Fruit fly (Drosophila melanogaster) whole organism, adult: ENCODE results near the gene CG10137.

ENCODE experiments used
- CG11617 ChIP-seq: fragments of 200-800 bp; sonication (Bioruptor generic); optimal IDR thresholded peaks from 2 replicates; lab custom pipeline; 2017; ENCODE audit warnings: mild to moderate bottlenecking, missing biosample characterization, missing genetic modification reagents, missing genetic modification characterization
- CG12768 ChIP-seq: fragments of 200-800 bp; sonication (Bioruptor generic); optimal IDR thresholded peaks from 2 replicates; lab custom pipeline; 2017; ENCODE audit warnings: missing biosample characterization, missing genetic modification characterization, mild to moderate bottlenecking, moderate library complexity, missing genetic modification reagents
- CG14711 ChIP-seq: fragments of 200-800 bp; sonication (Bioruptor generic); optimal IDR thresholded peaks from 2 replicates; lab custom pipeline; 2018; ENCODE audit warnings: missing biosample characterization, mild to moderate bottlenecking, missing genetic modification characterization, moderate library complexity
- CG1620 ChIP-seq: fragments of 200-800 bp; sonication (Bioruptor generic); optimal IDR thresholded peaks from 2 replicates; lab custom pipeline; 2016; ENCODE audit warnings: missing biosample characterization, missing genetic modification characterization
- CG33017 ChIP-seq: fragments of 200-800 bp; sonication (Bioruptor generic); optimal IDR thresholded peaks from 2 replicates; lab custom pipeline; 2018; ENCODE audit warnings: missing biosample characterization, mild to moderate bottlenecking, missing genetic modification characterization, moderate library complexity
- CG5204 ChIP-seq: fragments of 200-800 bp; sonication (Bioruptor generic); optimal IDR thresholded peaks from 2 replicates; lab custom pipeline; 2016; ENCODE audit warnings: missing biosample characterization, missing genetic modification characterization
- CG7045 ChIP-seq: fragments of 200-800 bp; sonication (Bioruptor generic); optimal IDR thresholded peaks from 2 replicates; lab custom pipeline; 2017; ENCODE audit warnings: missing biosample characterization, mild to moderate bottlenecking, missing genetic modification characterization
- CG7101 ChIP-seq: fragments of 200-800 bp; sonication (Bioruptor generic); optimal IDR thresholded peaks from 2 replicates; lab custom pipeline; 2018; ENCODE audit warnings: missing biosample characterization, mild to moderate bottlenecking, missing genetic modification characterization, moderate library complexity
- Clk ChIP-seq: fragments of 200-800 bp; sonication (Bioruptor generic); optimal IDR thresholded peaks from 2 replicates; lab custom pipeline; 2017; ENCODE audit warnings: missing biosample characterization, missing genetic modification characterization
- Crg-1 ChIP-seq: fragments of 200-800 bp; sonication (Bioruptor generic); optimal IDR thresholded peaks from 2 replicates; lab custom pipeline; 2016; ENCODE audit warnings: missing biosample characterization, missing genetic modification characterization
- Hr96 ChIP-seq: fragments of 200-800 bp; sonication (Bioruptor generic); optimal IDR thresholded peaks from 2 replicates; lab custom pipeline; 2016; ENCODE audit warnings: missing biosample characterization, missing genetic modification characterization
- Mnt ChIP-seq: fragments of 200-800 bp; sonication (Bioruptor generic); optimal IDR thresholded peaks from 2 replicates; lab custom pipeline; 2016; ENCODE audit warnings: missing biosample characterization, mild to moderate bottlenecking, missing genetic modification characterization
- bab1 ChIP-seq: fragments of 200-800 bp; sonication (Bioruptor generic); optimal IDR thresholded peaks from 3 replicates; lab custom pipeline; 2019; ENCODE audit warnings: missing biosample characterization, mild to moderate bottlenecking, missing genetic modification characterization, moderate library complexity
- cic ChIP-seq: fragments of 200-800 bp; sonication (Bioruptor generic); optimal IDR thresholded peaks from 2 replicates; lab custom pipeline; 2017; ENCODE audit warnings: missing biosample characterization, mild to moderate bottlenecking, missing genetic modification characterization, moderate library complexity
- cnc ChIP-seq, 2 experiments: fragments of >200 bp; optimal IDR thresholded peaks; 2 replicates each; lab custom pipeline; 2017
- kay ChIP-seq: fragments of 200-800 bp; sonication (Bioruptor generic); peaks from one replicate; lab custom pipeline; 2016; ENCODE audit warnings: missing biosample characterization, missing genetic modification characterization, borderline replicate concordance
- ovo ChIP-seq: fragments of 200-800 bp; sonication (Bioruptor generic); optimal IDR thresholded peaks from 2 replicates; lab custom pipeline; 2016; ENCODE audit warnings: missing biosample characterization, missing genetic modification characterization
- pad ChIP-seq: fragments of 200-800 bp; sonication (Bioruptor generic); optimal IDR thresholded peaks from 3 replicates; lab custom pipeline; 2017; ENCODE audit warnings: missing biosample characterization, missing genetic modification characterization, mild to moderate bottlenecking, moderate library complexity, missing genetic modification reagents
- tj ChIP-seq: fragments of 200-800 bp; sonication (Bioruptor generic); optimal IDR thresholded peaks from 3 replicates; lab custom pipeline; 2017; ENCODE audit warnings: missing biosample characterization, mild to moderate bottlenecking, missing genetic modification characterization, moderate library complexity
- toe ChIP-seq: fragments of 200-800 bp; sonication (Bioruptor generic); optimal IDR thresholded peaks from 2 replicates; lab custom pipeline; 2016; ENCODE audit warnings: missing biosample characterization, missing genetic modification characterization

Gene CG10137

DNA sequence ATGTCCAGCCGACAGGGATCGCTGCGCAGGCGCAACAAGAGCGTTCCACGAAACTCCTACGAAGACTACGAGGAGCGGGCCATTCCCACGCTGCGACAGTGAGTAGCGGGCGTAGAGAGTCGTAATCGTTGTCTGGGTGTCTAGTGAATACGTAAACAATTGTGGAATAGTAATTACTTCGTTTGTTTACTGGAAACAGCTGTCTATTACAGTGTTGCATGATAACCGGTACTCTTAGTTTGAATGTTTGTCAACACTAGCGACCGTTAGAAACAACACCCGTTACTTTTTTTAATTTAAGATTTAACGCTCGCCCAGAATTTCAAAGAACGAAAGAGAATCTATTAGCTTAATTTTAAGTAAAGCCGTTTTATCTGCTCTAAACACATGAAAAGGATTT is 3.6 kb downstream of the CG10137 start, which contains the start of gene CG10165:
Gene CG10165 (minus strand): TSS at position 214 of the 400 bp plus-strand sequence.
- TF ChIP-seq Crg-1 (GFP tag; lab: Kevin White, UChicago) (peak; percentile 44), Hr96 (GFP tag; lab: Kevin White, UChicago) (no peak), CG5204 (GFP tag; lab: Kevin White, UChicago) (no peak), cnc (optimal IDR thresholded peaks at IDR 0.05; lab: Kevin White, UChicago) (no peak), CG12768 (no peak), CG1620 (GFP tag; lab: Kevin White, UChicago) (peak; percentile 6), toe (GFP tag; lab: Kevin White, UChicago) (no peak), kay (no peak), CG7101 (tag; lab: Kevin White, UChicago) (peak; percentile 26), Clk (no peak), CG11617 (GFP tag; lab: Kevin White, UChicago) (no peak), tj (GFP tag; lab: Kevin White, UChicago) (no peak), ovo (GFP tag; lab: Kevin White, UChicago) (peak; percentile 93), CG7045 (no peak), CG14711 (tag; lab: Kevin White, UChicago) (peak; percentile 16), cic (GFP tag; lab: Kevin White, UChicago) (peak; percentile 25), pad (peak; percentile 10), Mnt (GFP tag; lab: Kevin White, UChicago) (peak; percentile 29), CG33017 (tag; lab: Kevin White, UChicago) (no peak), bab1 (peak; percentile 2)

DNA sequence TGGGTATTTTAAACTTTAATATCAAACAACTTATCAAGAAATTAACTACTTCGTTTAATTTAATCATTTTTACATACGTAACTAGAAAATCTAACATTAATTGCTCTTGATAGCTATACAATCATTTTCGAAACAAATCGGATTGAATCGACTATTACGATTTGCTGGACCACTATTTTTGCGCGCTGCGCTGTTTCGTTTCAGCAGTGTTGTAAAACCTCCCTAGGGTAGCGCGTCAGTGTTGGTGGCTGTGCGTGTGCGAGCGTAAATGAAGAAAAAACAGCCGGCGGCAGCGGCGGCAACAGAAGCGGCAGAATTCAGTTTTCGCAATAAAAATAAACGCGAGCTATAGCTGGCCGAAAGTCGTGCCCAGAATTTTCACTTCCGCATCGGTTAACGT is 6.8 kb downstream of the CG10137 start, which contains the start of gene CG33116:
Gene CG33116 (plus strand): TSS at position 233 of the 400 bp plus-strand sequence.
- TF ChIP-seq Hr96 (GFP tag; lab: Kevin White, UChicago) (peak; percentile 79), toe (GFP tag; lab: Kevin White, UChicago) (peak; percentile 75), CG12768 (peak; percentile 88), Mnt (GFP tag; lab: Kevin White, UChicago) (peak; percentile 85), Clk (peak; percentile 35), bab1 (peak; percentile 78), kay (no peak), ovo (GFP tag; lab: Kevin White, UChicago) (peak; percentile 72), CG5204 (GFP tag; lab: Kevin White, UChicago) (peak; percentile 67), cnc (optimal IDR thresholded peaks at IDR 0.05; lab: Kevin White, UChicago) (no peak), CG7101 (tag; lab: Kevin White, UChicago) (peak; percentile 88), CG33017 (tag; lab: Kevin White, UChicago) (peak; percentile 88), CG7045 (peak; percentile 78), Crg-1 (GFP tag; lab: Kevin White, UChicago) (peak; percentile 89), CG11617 (GFP tag; lab: Kevin White, UChicago) (peak; percentile 68), CG1620 (GFP tag; lab: Kevin White, UChicago) (peak; percentile 71), tj (GFP tag; lab: Kevin White, UChicago) (peak; percentile 36), pad (peak; percentile 75), cic (GFP tag; lab: Kevin White, UChicago) (peak; percentile 30), CG14711 (tag; lab: Kevin White, UChicago) (peak; percentile 81)

DNA sequence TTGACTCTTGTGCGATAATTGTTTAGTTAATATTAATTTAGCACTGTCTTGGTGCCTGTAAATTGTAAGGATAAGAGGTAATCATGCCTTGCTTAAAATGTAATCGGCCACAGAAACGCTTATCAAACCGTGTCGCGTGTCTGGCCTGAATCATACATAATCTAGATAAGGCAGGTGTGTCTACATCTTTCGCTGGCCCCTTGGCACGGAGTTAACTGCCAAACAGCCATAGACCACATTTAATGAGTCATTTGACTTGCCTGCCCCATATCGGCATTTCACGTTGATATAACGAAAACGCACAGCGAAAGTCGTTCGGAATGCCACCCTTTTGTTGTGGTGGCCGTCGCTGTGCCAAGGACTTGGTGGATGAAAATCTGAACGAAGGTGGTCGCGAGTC is 8.7 kb downstream of the CG10137 start, which contains the start of gene CG31697:
Gene CG31697 (plus strand): TSS at position 215 of the 400 bp plus-strand sequence.
- TF ChIP-seq Crg-1 (GFP tag; lab: Kevin White, UChicago) (no peak), ovo (GFP tag; lab: Kevin White, UChicago) (no peak), CG12768 (no peak), Clk (no peak), CG5204 (GFP tag; lab: Kevin White, UChicago) (no peak), tj (GFP tag; lab: Kevin White, UChicago) (no peak), CG7101 (tag; lab: Kevin White, UChicago) (no peak), toe (GFP tag; lab: Kevin White, UChicago) (no peak), cnc (optimal IDR thresholded peaks at IDR 0.05; lab: Kevin White, UChicago) (no peak), kay (no peak)

DNA sequence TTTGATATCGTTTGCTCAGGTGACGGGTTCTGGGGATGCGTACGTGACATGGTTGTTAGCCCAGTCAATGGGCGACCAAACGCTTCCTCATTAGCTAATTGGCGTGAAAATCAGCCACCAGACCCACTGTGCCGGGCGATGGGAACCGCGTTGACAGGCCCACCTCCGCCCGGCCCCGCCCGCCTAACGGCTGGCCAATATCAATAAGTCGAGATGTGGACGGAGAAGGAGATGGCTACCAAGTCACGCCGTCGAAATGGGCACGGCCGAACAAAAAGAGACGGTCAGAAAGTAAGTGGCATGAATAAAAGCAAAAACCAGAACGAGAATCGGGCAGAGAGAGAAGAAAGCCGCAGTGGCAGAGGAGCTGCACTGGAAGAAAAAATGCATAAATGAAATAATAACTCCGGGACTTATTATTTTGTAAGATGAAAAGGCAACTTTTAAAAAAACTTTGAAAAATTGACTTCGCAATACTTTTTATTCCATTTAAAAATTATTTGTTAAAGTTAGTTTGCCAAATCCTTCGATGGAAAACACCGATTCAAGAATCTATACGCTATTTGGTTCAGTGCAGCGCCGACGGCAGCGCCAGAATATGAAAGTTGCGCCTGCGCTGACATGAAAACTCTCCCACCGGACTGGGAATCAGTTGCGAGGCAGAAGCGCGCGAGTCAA is 11.4 kb downstream of the CG10137 start, which contains the start of gene CG13082:
Gene CG13082 (plus strand): TSS at position 647 of the 678 bp plus-strand sequence.
- TF ChIP-seq CG12768 (no peak), kay (no peak), CG7101 (tag; lab: Kevin White, UChicago) (no peak), CG5204 (GFP tag; lab: Kevin White, UChicago) (no peak), CG33017 (tag; lab: Kevin White, UChicago) (no peak), cnc (optimal IDR thresholded peaks at IDR 0.05; lab: Kevin White, UChicago) (no peak)

DNA sequence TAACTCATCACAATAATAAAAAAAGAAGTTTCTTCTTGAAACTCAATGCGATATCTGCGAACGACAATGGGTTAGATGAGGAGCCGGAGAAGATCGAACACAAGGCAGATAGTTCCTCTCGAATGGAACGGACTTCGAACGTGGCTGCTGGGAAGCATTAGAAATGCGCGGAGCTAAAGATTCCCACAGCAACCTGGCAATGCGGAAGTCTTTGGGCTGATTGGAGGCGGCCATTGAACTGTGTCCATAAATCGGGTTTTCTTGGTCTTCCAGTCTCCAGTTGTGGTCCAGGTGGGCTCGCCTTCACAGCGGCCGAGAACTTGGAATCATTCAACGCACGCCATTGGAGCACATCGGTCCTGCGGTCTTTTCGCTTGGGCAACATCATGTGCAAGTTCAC is 13.8 kb downstream of the CG10137 start, which contains the start of gene CG13081:
Gene CG13081 (plus strand): TSS at position 301 of the 400 bp plus-strand sequence.
- TF ChIP-seq kay: no peak
- no peak for TF ChIP-seq bab1
- TF ChIP-seq cnc (optimal IDR thresholded peaks at IDR 0.05; lab: Kevin White, UChicago): no peak
- TF ChIP-seq CG7045: no peak
- no peak for TF ChIP-seq CG1620 (GFP tag; lab: Kevin White, UChicago)
- no peak for TF ChIP-seq CG5204 (GFP tag; lab: Kevin White, UChicago)
- TF ChIP-seq pad: no peak
- TF ChIP-seq CG14711 (tag; lab: Kevin White, UChicago): no peak
- no peak for TF ChIP-seq Crg-1 (GFP tag; lab: Kevin White, UChicago)
- TF ChIP-seq CG12768: no peak
- TF ChIP-seq tj (GFP tag; lab: Kevin White, UChicago): no peak
- no peak for TF ChIP-seq CG7101 (tag; lab: Kevin White, UChicago)
- no peak for TF ChIP-seq Hr96 (GFP tag; lab: Kevin White, UChicago)
- TF ChIP-seq ovo (GFP tag; lab: Kevin White, UChicago): no peak
- TF ChIP-seq CG11617 (GFP tag; lab: Kevin White, UChicago): no peak
- no peak for TF ChIP-seq Mnt (GFP tag; lab: Kevin White, UChicago)
